Fruit fly (Drosophila melanogaster) whole organism, embryonic: ENCODE data around the gene CG15882.

Source experiments
- CG1024 ChIP-seq: fragments of 200-800 bp; sonication (Bioruptor generic); IDR thresholded peaks from 2 replicates; pipeline ENCODE4 v1.3.6; 2022; ENCODE audit warnings: missing biosample characterization, missing genetic modification characterization
- CG10267 ChIP-seq: fragments of 200-800 bp; sonication (Bioruptor generic); optimal IDR thresholded peaks from 2 replicates; lab custom pipeline; 2018; ENCODE audit warnings: missing biosample characterization, mild to moderate bottlenecking, missing genetic modification characterization, moderate library complexity
- CG11504 ChIP-seq: fragments of 200-800 bp; sonication (Bioruptor generic); optimal IDR thresholded peaks from 3 replicates; lab custom pipeline; 2019; ENCODE audit warnings: missing biosample characterization, mild to moderate bottlenecking, missing genetic modification characterization, moderate library complexity
- CG11695 ChIP-seq: fragments of 200-800 bp; sonication (Bioruptor generic); IDR thresholded peaks from 3 replicates; pipeline ENCODE4 v1.3.6; 2022; ENCODE audit warnings: missing biosample characterization, missing genetic modification characterization
- CG12155 ChIP-seq: fragments of 200-800 bp; sonication (Bioruptor generic); optimal IDR thresholded peaks from 3 replicates; lab custom pipeline; 2016; ENCODE audit warnings: missing biosample characterization, missing genetic modification characterization
- CG12219 ChIP-seq: fragments of 200-800 bp; sonication (Bioruptor generic); optimal IDR thresholded peaks from 3 replicates; lab custom pipeline; 2018; ENCODE audit warnings: missing biosample characterization, mild to moderate bottlenecking, missing genetic modification characterization
- CG13424 ChIP-seq: fragments of 200-800 bp; sonication (Bioruptor generic); optimal IDR thresholded peaks from 2 replicates; lab custom pipeline; 2019; ENCODE audit warnings: missing biosample characterization, mild to moderate bottlenecking, missing genetic modification characterization, moderate library complexity
- CG13775 ChIP-seq: fragments of 200-800 bp; sonication (Bioruptor generic); optimal IDR thresholded peaks from 3 replicates; lab custom pipeline; 2017; ENCODE audit warnings: missing biosample characterization, mild to moderate bottlenecking, missing genetic modification characterization
- CG14710 ChIP-seq: fragments of 200-800 bp; sonication (Bioruptor generic); optimal IDR thresholded peaks from 3 replicates; lab custom pipeline; 2019; ENCODE audit warnings: missing biosample characterization, mild to moderate bottlenecking, missing genetic modification characterization, moderate library complexity
- CG15696 ChIP-seq: fragments of 200-800 bp; sonication (Bioruptor generic); optimal IDR thresholded peaks from 2 replicates; lab custom pipeline; 2019; ENCODE audit warnings: missing biosample characterization, mild to moderate bottlenecking, missing genetic modification characterization, moderate library complexity
- CG16813 ChIP-seq: fragments of 200-800 bp; sonication (Bioruptor generic); IDR thresholded peaks from 3 replicates; pipeline ENCODE4 v1.3.6; 2022; ENCODE audit warnings: missing biosample characterization, missing genetic modification characterization; ENCODE audit not compliant: partially characterized antibody
- CG18619 ChIP-seq: fragments of 200-800 bp; sonication (Bioruptor generic); optimal IDR thresholded peaks from 3 replicates; lab custom pipeline; 2017; ENCODE audit warnings: missing biosample characterization, mild to moderate bottlenecking, missing genetic modification characterization
- CG3407 ChIP-seq: fragments of 200-800 bp; sonication (Bioruptor generic); optimal IDR thresholded peaks from 2 replicates; lab custom pipeline; 2018; ENCODE audit warnings: missing biosample characterization, mild to moderate bottlenecking, missing genetic modification characterization
- CG34376 ChIP-seq: fragments of 200-800 bp; sonication (Bioruptor generic); optimal IDR thresholded peaks from 2 replicates; lab custom pipeline; 2018; ENCODE audit warnings: missing biosample characterization, mild to moderate bottlenecking, missing genetic modification characterization
- CG4360 ChIP-seq: fragments of 200-800 bp; sonication (Bioruptor generic); IDR thresholded peaks from 2 replicates; pipeline ENCODE4 v1.3.6; 2022; ENCODE audit warnings: missing biosample characterization, missing genetic modification characterization
- CG8359 ChIP-seq: fragments of 200-800 bp; sonication (Bioruptor generic); optimal IDR thresholded peaks from 2 replicates; lab custom pipeline; 2017; ENCODE audit warnings: missing biosample characterization, mild to moderate bottlenecking, missing genetic modification characterization, borderline replicate concordance
- CG8388 ChIP-seq: fragments of 200-800 bp; sonication (Bioruptor generic); optimal IDR thresholded peaks from 2 replicates; lab custom pipeline; 2019; ENCODE audit warnings: missing biosample characterization, mild to moderate bottlenecking, missing genetic modification characterization, moderate library complexity
- CTCF ChIP-seq: fragments of 200-800 bp; sonication (Bioruptor generic); optimal IDR thresholded peaks from 2 replicates; lab custom pipeline; 2017; ENCODE audit warnings: missing biosample characterization, mild to moderate bottlenecking, missing genetic modification characterization, moderate library complexity
- CkIIα-i1 ChIP-seq: fragments of 200-800 bp; sonication (Bioruptor generic); IDR thresholded peaks from 2 replicates; pipeline ENCODE4 v1.3.6; 2022; ENCODE audit warnings: missing biosample characterization, missing genetic modification characterization
- D ChIP-seq, 2 experiments: fragments of 200-800 bp in 1 of 2; fragments of >200 bp in 1 of 2; sonication (Bioruptor generic) in 1 of 2; optimal IDR thresholded peaks; 2 replicates in 1 of 2; 3 replicates in 1 of 2; lab custom pipeline; 2017; ENCODE audit warnings: mild to moderate bottlenecking in 1 of 2, missing biosample characterization in 1 of 2, missing genetic modification characterization in 1 of 2, missing genetic modification reagents in 1 of 2
- E2f1 ChIP-seq: fragments of 200-800 bp; sonication (Bioruptor generic); IDR thresholded peaks from 2 replicates; pipeline ENCODE4 v1.3.6; 2022; ENCODE audit warnings: missing biosample characterization, missing genetic modification characterization
- Ets65A ChIP-seq: fragments of 200-800 bp; sonication (Bioruptor generic); peaks from one replicate; lab custom pipeline; 2016; ENCODE audit warnings: missing biosample characterization, missing genetic modification characterization
- Fer1 ChIP-seq: fragments of 200-800 bp; sonication (Bioruptor generic); optimal IDR thresholded peaks from 2 replicates; lab custom pipeline; 2017; ENCODE audit warnings: missing biosample characterization, mild to moderate bottlenecking, missing genetic modification characterization
- Hsf ChIP-seq: fragments of 200-800 bp; sonication (Bioruptor generic); optimal IDR thresholded peaks from 3 replicates; lab custom pipeline; 2016; ENCODE audit warnings: missing biosample characterization, missing genetic modification characterization
- Kr ChIP-seq: fragments of 200-800 bp; sonication (Bioruptor generic); optimal IDR thresholded peaks from 2 replicates; lab custom pipeline; 2017; ENCODE audit warnings: missing biosample characterization, mild to moderate bottlenecking, missing genetic modification characterization
- Opbp ChIP-seq: fragments of 200-800 bp; sonication (Bioruptor generic); IDR thresholded peaks from 3 replicates; pipeline ENCODE4 v1.3.6; 2022; ENCODE audit warnings: missing biosample characterization, missing genetic modification characterization; ENCODE audit not compliant: partially characterized antibody
- Rx ChIP-seq: fragments of 200-800 bp; sonication (Bioruptor generic); IDR thresholded peaks from 2 replicates; pipeline ENCODE4 v1.3.6; 2022; ENCODE audit warnings: missing biosample characterization, missing genetic modification characterization
- Sin3A ChIP-seq: fragments of >200 bp; optimal IDR thresholded peaks from 2 replicates; lab custom pipeline; 2018
- Six4 ChIP-seq: fragments of 200-800 bp; sonication (Bioruptor generic); optimal IDR thresholded peaks from 2 replicates; lab custom pipeline; 2016; ENCODE audit warnings: missing biosample characterization, missing genetic modification characterization
- Sox100B ChIP-seq: fragments of 200-800 bp; sonication (Bioruptor generic); optimal IDR thresholded peaks from 3 replicates; lab custom pipeline; 2018; ENCODE audit warnings: missing biosample characterization, mild to moderate bottlenecking, missing genetic modification characterization
- Ssrp ChIP-seq: fragments of 200-800 bp; sonication (Bioruptor generic); optimal IDR thresholded peaks from 2 replicates; lab custom pipeline; 2018; ENCODE audit warnings: missing biosample characterization, mild to moderate bottlenecking, missing genetic modification characterization, moderate library complexity
- Xbp1 ChIP-seq: fragments of 200-800 bp; sonication (Bioruptor generic); optimal IDR thresholded peaks from 3 replicates; lab custom pipeline; 2016; ENCODE audit warnings: missing biosample characterization, mild to moderate bottlenecking, missing genetic modification characterization
- bcd ChIP-seq: fragments of 200-800 bp; sonication (Bioruptor generic); optimal IDR thresholded peaks from 2 replicates; lab custom pipeline; 2017; ENCODE audit warnings: missing biosample characterization, mild to moderate bottlenecking, missing genetic modification characterization
- bsh ChIP-seq, 2 experiments: fragments of 200-800 bp; sonication (Bioruptor generic); optimal IDR thresholded peaks; 2 replicates each; lab custom pipeline; 2017 to 2018; ENCODE audit warnings: mild to moderate bottlenecking in 2 of 2, missing biosample characterization in 2 of 2, missing genetic modification characterization in 2 of 2, moderate library complexity in 1 of 2
- btn ChIP-seq: fragments of 200-800 bp; sonication (Bioruptor generic); optimal IDR thresholded peaks from 2 replicates; lab custom pipeline; 2016; ENCODE audit warnings: missing biosample characterization, missing genetic modification characterization
- cwo ChIP-seq: fragments of 200-800 bp; sonication (Bioruptor generic); optimal IDR thresholded peaks from 3 replicates; lab custom pipeline; 2017; ENCODE audit warnings: missing biosample characterization, missing genetic modification characterization, mild to moderate bottlenecking, moderate library complexity, missing genetic modification reagents
- h ChIP-seq: fragments of >200 bp; optimal IDR thresholded peaks from 2 replicates; lab custom pipeline; 2017
- ind ChIP-seq: fragments of 200-800 bp; sonication (Bioruptor generic); optimal IDR thresholded peaks from 3 replicates; lab custom pipeline; 2016; ENCODE audit warnings: missing biosample characterization, missing genetic modification characterization
- lab ChIP-seq: fragments of 200-800 bp; sonication (Bioruptor generic); optimal IDR thresholded peaks from 3 replicates; lab custom pipeline; 2017; ENCODE audit warnings: missing biosample characterization, missing genetic modification characterization, mild to moderate bottlenecking, moderate library complexity, missing genetic modification reagents
- luna ChIP-seq: fragments of 200-800 bp; sonication (Bioruptor generic); optimal IDR thresholded peaks from 2 replicates; lab custom pipeline; 2016; ENCODE audit warnings: missing biosample characterization, missing genetic modification characterization
- nau ChIP-seq: fragments of 200-800 bp; sonication (Bioruptor generic); optimal IDR thresholded peaks from 3 replicates; lab custom pipeline; 2017; ENCODE audit warnings: missing biosample characterization, mild to moderate bottlenecking, missing genetic modification characterization, missing genetic modification reagents
- nmo ChIP-seq: fragments of 200-800 bp; sonication (Bioruptor generic); optimal IDR thresholded peaks from 2 replicates; lab custom pipeline; 2018; ENCODE audit warnings: missing biosample characterization, mild to moderate bottlenecking, missing genetic modification characterization, moderate library complexity
- p53 ChIP-seq: fragments of 200-800 bp; sonication (Bioruptor generic); optimal IDR thresholded peaks from 2 replicates; lab custom pipeline; 2016; ENCODE audit warnings: missing biosample characterization, missing genetic modification characterization
- phol ChIP-seq: fragments of 200-800 bp; sonication (Bioruptor generic); optimal IDR thresholded peaks from 3 replicates; lab custom pipeline; 2018; ENCODE audit warnings: missing biosample characterization, mild to moderate bottlenecking, missing genetic modification characterization, moderate library complexity
- pros ChIP-seq: fragments of 200-800 bp; sonication (Bioruptor generic); optimal IDR thresholded peaks from 3 replicates; lab custom pipeline; 2019; ENCODE audit warnings: missing biosample characterization, mild to moderate bottlenecking, missing genetic modification characterization, moderate library complexity
- row ChIP-seq: fragments of 200-800 bp; sonication (Bioruptor generic); IDR thresholded peaks from 3 replicates; pipeline ENCODE4 v1.3.6; 2022; ENCODE audit warnings: missing biosample characterization, missing genetic modification characterization
- sens-2 ChIP-seq: fragments of 200-800 bp; sonication (Bioruptor generic); IDR thresholded peaks from 2 replicates; pipeline ENCODE4 v1.3.6; 2022; ENCODE audit warnings: missing biosample characterization, missing genetic modification characterization
- so ChIP-seq: fragments of 200-800 bp; sonication (Bioruptor generic); IDR thresholded peaks from 3 replicates; pipeline ENCODE4 v1.3.6; 2022; ENCODE audit warnings: missing biosample characterization, missing genetic modification characterization
- tup ChIP-seq: fragments of 200-800 bp; sonication (Bioruptor generic); optimal IDR thresholded peaks from 2 replicates; lab custom pipeline; 2016; ENCODE audit warnings: missing biosample characterization, mild to moderate bottlenecking, missing genetic modification characterization, moderate library complexity
- zfh1 ChIP-seq: fragments of 200-800 bp; sonication (Bioruptor generic); IDR thresholded peaks from 3 replicates; pipeline ENCODE4 v1.3.6; 2022; ENCODE audit warnings: missing biosample characterization, missing genetic modification characterization

The CG15882 gene

dm6 chrX:19106842-19107557 lies 17.2 kb downstream of the CG15882 start (continued):
- TF ChIP-seq Rx: no peak
- no peak for TF ChIP-seq h
- no peak for TF ChIP-seq CG12155 (GFP tag; lab: Kevin White, UChicago)
- TF ChIP-seq Kr (GFP tag; lab: Kevin White, UChicago): no peak
- no peak for TF ChIP-seq CG4360
- TF ChIP-seq Fer1: peak; percentile 58
- no peak for TF ChIP-seq zfh1 (GFP tag; lab: Robert Waterston, UW)
- peak; percentile 13 for TF ChIP-seq ind (GFP tag; lab: Kevin White, UChicago)
- peak; percentile 3 for TF ChIP-seq cwo (GFP tag; lab: Kevin White, UChicago)
- no peak for TF ChIP-seq CG11695 (GFP tag; lab: Robert Waterston, UW)
- no peak for TF ChIP-seq Sin3A (lab: Kevin White, UChicago)
- TF ChIP-seq nau (GFP tag; lab: Kevin White, UChicago): no peak
- TF ChIP-seq Sox100B: peak; percentile 43
- peak; percentile 20 for TF ChIP-seq Ssrp (tag; lab: Kevin White, UChicago)
- no peak for TF ChIP-seq so
- TF ChIP-seq Hsf (GFP tag; lab: Kevin White, UChicago): peak; percentile 23
- no peak for TF ChIP-seq CTCF (GFP tag; lab: Kevin White, UChicago)
- peak; percentile 19 for TF ChIP-seq CG14710 (tag; lab: Kevin White, UChicago)
- peak; percentile 50 for TF ChIP-seq CG13424 (tag; lab: Kevin White, UChicago)
- TF ChIP-seq CG10267 (tag; lab: Kevin White, UChicago): no peak
- TF ChIP-seq bsh (GFP tag; optimal IDR thresholded peaks at IDR 0.05; lab: Kevin White, UChicago): peak in 1 of 2 experiments; percentile 36
- TF ChIP-seq CG11504: peak; percentile 49
- TF ChIP-seq D (optimal IDR thresholded peaks at IDR 0.05; lab: Kevin White, UChicago): no peak
- peak; percentile 4 for TF ChIP-seq D (GFP tag; optimal IDR thresholded peaks at IDR 0.05; lab: Kevin White, UChicago)
- peak; percentile 19 for TF ChIP-seq CG8388 (GFP tag; lab: Kevin White, UChicago)
- peak; percentile 54 for TF ChIP-seq row
- TF ChIP-seq lab (GFP tag; lab: Kevin White, UChicago): peak; percentile 42
- TF ChIP-seq p53 (GFP tag; lab: Kevin White, UChicago): no peak
- TF ChIP-seq luna (GFP tag; lab: Kevin White, UChicago): no peak
- TF ChIP-seq pros: no peak
- TF ChIP-seq phol (tag; lab: Kevin White, UChicago): peak; percentile 62
- peak; percentile 56 for TF ChIP-seq bcd (GFP tag; lab: Kevin White, UChicago)
- TF ChIP-seq Xbp1 (GFP tag; lab: Kevin White, UChicago): peak; percentile 37
- peak; percentile 32; the same call in 1 of the 2 replicates for TF ChIP-seq E2f1 (GFP tag; lab: Robert Waterston, UW)
- no peak for TF ChIP-seq tup (GFP tag; lab: Kevin White, UChicago)
- no peak for TF ChIP-seq CG16813 (GFP tag; lab: Robert Waterston, UW)
- no peak for TF ChIP-seq CG15696 (tag; lab: Kevin White, UChicago)
- peak; percentile 7 for TF ChIP-seq CG8359 (GFP tag; lab: Kevin White, UChicago)
- no peak for TF ChIP-seq CG34376 (GFP tag; lab: Kevin White, UChicago)
- peak; percentile 1 for TF ChIP-seq CG12219 (GFP tag; lab: Kevin White, UChicago)
- no peak for TF ChIP-seq CkIIα-i1 (GFP tag; lab: Robert Waterston, UW)
- TF ChIP-seq CG3407 (GFP tag; lab: Kevin White, UChicago): no peak
- TF ChIP-seq nmo (GFP tag; lab: Kevin White, UChicago): peak; percentile 69
- no peak for TF ChIP-seq sens-2
- no peak for TF ChIP-seq btn (GFP tag; lab: Kevin White, UChicago)
- TF ChIP-seq Six4: no peak
- peak; percentile 89 for TF ChIP-seq Ets65A (GFP tag; lab: Kevin White, UChicago)
- TF ChIP-seq Opbp: no peak
- no peak for TF ChIP-seq CG13775
- no peak for TF ChIP-seq CG1024 (GFP tag; lab: Robert Waterston, UW)
- no peak for TF ChIP-seq CG18619 (GFP tag; lab: Kevin White, UChicago)
